Worm (Caenorhabditis elegans) whole organism, late embryonic: ENCODE data around the gene F49C12.4.
A peak's percentile ranks its signal among the peaks of the same experiment; 100 is the strongest.

ENCODE experiments used
- C38D4.7 ChIP-seq: fragments of 200-800 bp; sonication (Bioruptor generic); optimal IDR thresholded peaks from 2 replicates; lab custom pipeline; 2018; ENCODE audit warnings: mild to moderate bottlenecking, missing genetic modification characterization, moderate library complexity, missing compliant biosample characterization
- K02D7.2 ChIP-seq: sonication (generic microtip); optimal IDR thresholded peaks from 2 replicates; lab custom pipeline; 2017; ENCODE audit warnings: mild to moderate bottlenecking, missing genetic modification characterization, missing compliant biosample characterization
- Y22D7AL.16 ChIP-seq: sonication (generic microtip); optimal IDR thresholded peaks from 2 replicates; lab custom pipeline; 2016; ENCODE audit warnings: missing genetic modification characterization, missing compliant biosample characterization
- ama-1 ChIP-seq: fragments of 150-350 bp; optimal IDR thresholded peaks from 2 replicates; lab custom pipeline; 2014
- ceh-18 ChIP-seq: sonication (generic microtip); optimal IDR thresholded peaks from 2 replicates; lab custom pipeline; 2016; ENCODE audit warnings: missing genetic modification characterization, missing compliant biosample characterization
- ceh-22 ChIP-seq: sonication (generic microtip); optimal IDR thresholded peaks from 2 replicates; lab custom pipeline; 2017; ENCODE audit warnings: missing biosample characterization, missing genetic modification characterization
- ceh-30 ChIP-seq: fragments of 150-350 bp; optimal IDR thresholded peaks from 2 replicates; lab custom pipeline; 2014; ENCODE audit warnings: missing biosample characterization, missing genetic modification characterization
- ceh-34 ChIP-seq: sonication (generic microtip); optimal IDR thresholded peaks from 2 replicates; lab custom pipeline; 2016; ENCODE audit warnings: mild to moderate bottlenecking, missing genetic modification characterization, missing compliant biosample characterization
- ceh-45 ChIP-seq: fragments of 200-800 bp; sonication (Bioruptor generic); IDR thresholded peaks from 2 replicates; pipeline ENCODE4 v1.3.6; 2022; ENCODE audit warnings: missing genetic modification reagents, missing genetic modification characterization, missing compliant biosample characterization
- ceh-48 ChIP-seq: sonication (generic microtip); optimal IDR thresholded peaks from 2 replicates; lab custom pipeline; 2016; ENCODE audit warnings: missing genetic modification characterization, inconsistent platforms, missing compliant biosample characterization
- dmd-4 ChIP-seq: sonication (generic microtip); optimal IDR thresholded peaks from 2 replicates; lab custom pipeline; 2016; ENCODE audit warnings: borderline replicate concordance, missing genetic modification characterization, missing compliant biosample characterization
- fax-1 ChIP-seq: sonication (generic microtip); optimal IDR thresholded peaks from 2 replicates; lab custom pipeline; 2016; ENCODE audit warnings: missing genotype, missing genetic modification characterization, missing compliant biosample characterization
- fkh-10 ChIP-seq: fragments of 150-350 bp; optimal IDR thresholded peaks from 2 replicates; lab custom pipeline; 2014; ENCODE audit warnings: missing biosample characterization, missing genetic modification reagents, missing genetic modification characterization
- fkh-6 ChIP-seq: sonication (generic microtip); optimal IDR thresholded peaks from 2 replicates; lab custom pipeline; 2016; ENCODE audit warnings: missing genetic modification characterization, missing compliant biosample characterization
- hlh-13 ChIP-seq: fragments of 200-800 bp; sonication (Bioruptor generic); optimal IDR thresholded peaks from 2 replicates; lab custom pipeline; 2018; ENCODE audit warnings: mild to moderate bottlenecking, missing genetic modification characterization, missing compliant biosample characterization
- hlh-8 ChIP-seq: sonication (generic microtip); optimal IDR thresholded peaks from 2 replicates; lab custom pipeline; 2016; ENCODE audit warnings: missing genotype, missing genetic modification characterization, missing compliant biosample characterization
- lim-6 ChIP-seq: sonication (generic microtip); optimal IDR thresholded peaks from 2 replicates; lab custom pipeline; 2016; ENCODE audit warnings: missing genetic modification characterization, missing compliant biosample characterization
- lin-11 ChIP-seq: fragments of 200-800 bp; sonication (Bioruptor generic); optimal IDR thresholded peaks from 2 replicates; lab custom pipeline; 2018; ENCODE audit warnings: mild to moderate bottlenecking, missing genetic modification characterization, missing compliant biosample characterization
- madf-2 ChIP-seq: sonication (generic microtip); optimal IDR thresholded peaks from 2 replicates; lab custom pipeline; 2017; ENCODE audit warnings: missing genetic modification characterization, missing compliant biosample characterization
- mec-3 ChIP-seq: sonication (generic microtip); optimal IDR thresholded peaks from 2 replicates; lab custom pipeline; 2016; ENCODE audit warnings: borderline replicate concordance, missing genetic modification characterization, missing compliant biosample characterization
- odd-2 ChIP-seq: sonication (generic microtip); optimal IDR thresholded peaks from 2 replicates; lab custom pipeline; 2017; ENCODE audit warnings: antibody characterized with exemption, mild to moderate bottlenecking, missing genetic modification characterization, missing compliant biosample characterization
- pat-9 ChIP-seq: fragments of 200-800 bp; sonication (Bioruptor generic); optimal IDR thresholded peaks from 2 replicates; lab custom pipeline; 2018; ENCODE audit warnings: mild to moderate bottlenecking, missing genetic modification characterization, moderate library complexity, missing compliant biosample characterization
- pax-1 ChIP-seq: fragments of 150-350 bp; optimal IDR thresholded peaks from 2 replicates; lab custom pipeline; 2014; ENCODE audit warnings: missing biosample characterization, missing genetic modification characterization
- pha-2 ChIP-seq: sonication (generic microtip); optimal IDR thresholded peaks from 2 replicates; lab custom pipeline; 2017; ENCODE audit warnings: mild to moderate bottlenecking, missing genetic modification characterization, missing compliant biosample characterization
- pha-4 ChIP-seq: fragments of 150-350 bp; optimal IDR thresholded peaks from 2 replicates; lab custom pipeline; 2018; ENCODE audit warnings: missing biosample characterization, missing genetic modification reagents, missing genetic modification characterization
- pqm-1 ChIP-seq: sonication (generic microtip); optimal IDR thresholded peaks from 2 replicates; lab custom pipeline; 2016; ENCODE audit warnings: missing genetic modification characterization, missing compliant biosample characterization
- ref-2 ChIP-seq: sonication (generic microtip); optimal IDR thresholded peaks from 2 replicates; lab custom pipeline; 2016; ENCODE audit warnings: missing genetic modification characterization, missing compliant biosample characterization
- rnt-1 ChIP-seq: sonication (generic microtip); optimal IDR thresholded peaks from 2 replicates; lab custom pipeline; 2016; ENCODE audit warnings: missing genetic modification characterization, missing compliant biosample characterization
- sdc-2 ChIP-seq: sonication (generic microtip); optimal IDR thresholded peaks from 2 replicates; lab custom pipeline; 2016; ENCODE audit warnings: missing genotype, missing genetic modification characterization, missing compliant biosample characterization
- sox-2 ChIP-seq: fragments of 200-800 bp; sonication (Bioruptor generic); IDR thresholded peaks from 2 replicates; pipeline ENCODE4 v1.3.6; 2022; ENCODE audit warnings: missing genetic modification reagents, missing genetic modification characterization, missing compliant biosample characterization
- sox-4 ChIP-seq: sonication (generic microtip); optimal IDR thresholded peaks from 2 replicates; lab custom pipeline; 2017; ENCODE audit warnings: mild to moderate bottlenecking, missing genetic modification characterization, inconsistent platforms, missing compliant biosample characterization
- tbx-2 ChIP-seq: sonication (generic microtip); optimal IDR thresholded peaks from 2 replicates; lab custom pipeline; 2016; ENCODE audit warnings: missing genetic modification characterization, missing compliant biosample characterization
- ttx-3 ChIP-seq: sonication (generic microtip); optimal IDR thresholded peaks from 2 replicates; lab custom pipeline; 2016; ENCODE audit warnings: missing genetic modification reagents, missing genetic modification characterization, missing compliant biosample characterization
- unc-3 ChIP-seq, 2 experiments: fragments of 200-800 bp in 1 of 2; sonication (Bioruptor generic) in 1 of 2; sonication (generic microtip) in 1 of 2; conservative IDR thresholded peaks in 1 of 2; optimal IDR thresholded peaks in 1 of 2; 2 replicates each; pipeline versions ENCODE4 v1.3.6 to Lab custom; 2016 to 2022; ENCODE audit warnings: missing compliant biosample characterization in 2 of 2, missing genetic modification characterization in 2 of 2, missing genetic modification reagents in 1 of 2
- unc-86 ChIP-seq: sonication (generic microtip); optimal IDR thresholded peaks from 2 replicates; lab custom pipeline; 2016; ENCODE audit warnings: missing genetic modification characterization, missing compliant biosample characterization

F49C12.4 gene

ce11 chrIV:9260334-9260733 is 43.6 kb downstream of the F49C12.4 start:
- TF ChIP-seq fkh-10 (no peak), sox-2 (GFP tag; lab: Robert Waterston, UW) (no peak), fkh-6 (tag; lab: Kevin White, UChicago) (no peak), ceh-18 (tag; lab: Kevin White, UChicago) (no peak), ref-2 (tag; lab: Kevin White, UChicago) (no peak), madf-2 (tag; lab: Kevin White, UChicago) (no peak), ttx-3 (no peak), mec-3 (tag; lab: Kevin White, UChicago) (no peak), K02D7.2 (tag; lab: Kevin White, UChicago) (no peak), ceh-48 (tag; lab: Kevin White, UChicago) (no peak), odd-2 (tag; lab: Kevin White, UChicago) (no peak), unc-3 (GFP tag; conservative IDR thresholded peaks at IDR 0.05; lab: Robert Waterston, UW) (no peak), unc-3 (tag; optimal IDR thresholded peaks at IDR 0.05; lab: Kevin White, UChicago) (no peak), unc-86 (tag; lab: Kevin White, UChicago) (no peak), dmd-4 (tag; lab: Kevin White, UChicago) (no peak), Y22D7AL.16 (tag; lab: Kevin White, UChicago) (no peak), pax-1 (tag; lab: Kevin White, UChicago) (no peak), ceh-30 (no peak), hlh-13 (GFP tag; lab: Kevin White, UChicago) (no peak), lin-11 (tag; lab: Kevin White, UChicago) (no peak), sdc-2 (no peak)
- TF ChIP-seq, all 69 proteins: peak for 0

- no peak for TF ChIP-seq rnt-1
- TF ChIP-seq pax-1 (tag; lab: Kevin White, UChicago) = no peak
- no peak for TF ChIP-seq hlh-8
- no peak for TF ChIP-seq pqm-1 (tag; lab: Kevin White, UChicago)
- TF ChIP-seq ceh-45 (GFP tag; lab: Robert Waterston, UW) = no peak
- TF ChIP-seq dmd-4 (tag; lab: Kevin White, UChicago) = no peak
- TF ChIP-seq tbx-2 (tag; lab: Kevin White, UChicago) = no peak
- no peak for TF ChIP-seq ceh-22 (tag; lab: Kevin White, UChicago)
- no peak for TF ChIP-seq pha-4 (tag; lab: Kevin White, UChicago)
- TF ChIP-seq fkh-10 = no peak
These were observed 44.2 kb downstream of the F49C12.4 start, which contains the start of gene Y11D7A.10 for ce11 chrIV:9259687-9260086. Gene Y11D7A.10 (minus strand): TSS chrIV:9259768.

DNA sequence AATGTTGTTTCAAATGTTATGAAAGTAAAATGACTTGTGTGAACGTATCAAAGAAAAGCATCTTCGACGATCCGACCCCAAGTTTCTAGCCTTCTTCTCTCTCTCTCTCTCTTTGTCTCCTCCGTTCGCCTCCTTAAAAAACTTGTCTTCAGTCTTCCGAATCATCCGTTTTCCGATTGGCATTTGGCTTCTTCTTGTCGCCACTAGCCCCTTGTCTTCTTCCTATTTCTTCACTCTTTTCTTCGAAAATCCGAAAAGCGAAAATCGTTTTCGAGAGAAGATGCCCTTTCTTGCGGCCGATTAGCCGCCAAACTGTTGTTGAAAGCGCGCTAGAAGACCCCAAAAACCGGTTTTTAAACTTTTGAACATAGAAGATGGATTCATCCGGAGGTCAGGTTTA is 45.3 kb downstream of the F49C12.4 start:
- TF ChIP-seq fax-1 (tag; lab: Kevin White, UChicago) (no peak), ama-1 (peak; percentile 25)

- TF ChIP-seq pha-2 = no peak
- TF ChIP-seq fkh-10 = no peak
- TF ChIP-seq sox-4 (tag; lab: Kevin White, UChicago) = no peak
- no peak for TF ChIP-seq ceh-34 (tag; lab: Kevin White, UChicago)
- TF ChIP-seq pat-9 (tag; lab: Kevin White, UChicago) = no peak
- TF ChIP-seq C38D4.7 = no peak
- TF ChIP-seq ceh-48 (tag; lab: Kevin White, UChicago) = no peak
- no peak for TF ChIP-seq madf-2 (tag; lab: Kevin White, UChicago)
These were observed 47.0 kb downstream of the F49C12.4 start for ce11 chrIV:9256865-9257264.

- TF ChIP-seq ama-1 = no peak
- no peak for TF ChIP-seq tbx-2 (tag; lab: Kevin White, UChicago)
- TF ChIP-seq ceh-45 (GFP tag; lab: Robert Waterston, UW) = no peak
- TF ChIP-seq lim-6 (tag; lab: Kevin White, UChicago) = no peak
- no peak for TF ChIP-seq pqm-1 (tag; lab: Kevin White, UChicago)
- TF ChIP-seq ttx-3 = no peak
- TF ChIP-seq pax-1 (tag; lab: Kevin White, UChicago) = no peak
These were observed 47.9 kb downstream of the F49C12.4 start, which contains the start of gene Y11D7A.9 for ce11 chrIV:9256017-9256416. Gene Y11D7A.9 (minus strand): TSS chrIV:9256117.
